Fruit fly (Drosophila melanogaster): ENCODE measurements around the gene CG1265.

The CG1265 gene

dm6 chr3L:4230357-4230901, 24.1 kb upstream of the CG1265 start (continued):
- TF ChIP-seq CG2129 (GFP tag; IDR thresholded peaks at IDR 0.05; ENCODE audit: partially characterized antibody) (no peak), MBD-R2 (GFP tag; IDR thresholded peaks at IDR 0.05) (peak; percentile 27; the same call in 1 of the 2 replicates), CG2678 (tag; optimal IDR thresholded peaks at IDR 0.05) (peak; percentile 94), slbo (GFP tag; IDR thresholded peaks at IDR 0.05) (peak; percentile 51), CG10274 (GFP tag; optimal IDR thresholded peaks at IDR 0.05) (peak; percentile 75), phol (tag; optimal IDR thresholded peaks at IDR 0.05) (peak; percentile 97), CG14860 (GFP tag; IDR thresholded peaks at IDR 0.05; ENCODE audit: partially characterized antibody) (no peak), CG15696 (tag; optimal IDR thresholded peaks at IDR 0.05) (peak; percentile 99), Atf6 (GFP tag; IDR thresholded peaks at IDR 0.05) (peak; percentile 55; the same call in 1 of the 2 replicates), al (GFP tag; IDR thresholded peaks at IDR 0.05) (0 out of 2 replicates have a peak, but pooled peaks have one; percentile 15), gcm2 (GFP tag; optimal IDR thresholded peaks at IDR 0.05) (peak; percentile 72), sens (GFP tag) (peak; percentile 100), NC2β (GFP tag; optimal IDR thresholded peaks at IDR 0.05) (peak; percentile 94), Max (GFP tag; optimal IDR thresholded peaks at IDR 0.05) (peak; percentile 83), CG11560 (tag; IDR thresholded peaks at IDR 0.05) (peak; percentile 68; the same call in 2 of the 3 replicates), ro (GFP tag; IDR thresholded peaks at IDR 0.05) (peak; percentile 75; the same call in 1 of the 2 replicates), bab2 (GFP tag; optimal IDR thresholded peaks at IDR 0.05) (peak; percentile 92), CG3995 (GFP tag; optimal IDR thresholded peaks at IDR 0.05) (peak; percentile 26), C15 (GFP tag; IDR thresholded peaks at IDR 0.05) (no peak), CG15269 (tag; optimal IDR thresholded peaks at IDR 0.05) (peak; percentile 86), tup (GFP tag; optimal IDR thresholded peaks at IDR 0.05) (peak; percentile 71), Dip3 (GFP tag; optimal IDR thresholded peaks at IDR 0.05) (peak; percentile 54), Hr78 (GFP tag; optimal IDR thresholded peaks at IDR 0.05) (peak in 1 of 2 experiments; percentile 88), Sin3A (optimal IDR thresholded peaks at IDR 0.05) (no peak), nau (GFP tag; optimal IDR thresholded peaks at IDR 0.05) (peak; percentile 84), ssp (GFP tag; IDR thresholded peaks at IDR 0.05) (peak; percentile 82), CG8944 (GFP tag; optimal IDR thresholded peaks at IDR 0.05) (peak; percentile 94), CG31224 (GFP tag; IDR thresholded peaks at IDR 0.05) (peak; percentile 45; the same call in 1 of the 2 replicates), ato (GFP tag; IDR thresholded peaks at IDR 0.05; ENCODE audit: partially characterized antibody) (no peak), CG13123 (GFP tag; optimal IDR thresholded peaks at IDR 0.05) (peak; percentile 83), Gug (GFP tag; IDR thresholded peaks at IDR 0.05) (peak; percentile 81), CG10462 (GFP tag; optimal IDR thresholded peaks at IDR 0.05) (peak; percentile 92), ci (GFP tag; IDR thresholded peaks at IDR 0.05) (peak; percentile 88), schlank (tag; optimal IDR thresholded peaks at IDR 0.05) (no peak), CG14667 (GFP tag; IDR thresholded peaks at IDR 0.05) (peak; percentile 86), lilli (GFP tag; optimal IDR thresholded peaks at IDR 0.05) (peak; percentile 85), bcd (GFP tag; optimal IDR thresholded peaks at IDR 0.05) (peak; percentile 92), CG6791 (GFP tag; IDR thresholded peaks at IDR 0.05; ENCODE audit: partially characterized antibody) (no peak), sima (GFP tag; optimal IDR thresholded peaks at IDR 0.05) (peak; percentile 14), Usf (GFP tag; optimal IDR thresholded peaks at IDR 0.05) (peak; percentile 86), Antp (GFP tag; optimal IDR thresholded peaks at IDR 0.05) (peak; percentile 89), CG4730 (GFP tag; IDR thresholded peaks at IDR 0.05) (peak; percentile 82), vnd (GFP tag; IDR thresholded peaks at IDR 0.05; ENCODE audit: partially characterized antibody) (no peak), bowl (GFP tag; IDR thresholded peaks at IDR 0.05) (peak; percentile 73), cwo (GFP tag; optimal IDR thresholded peaks at IDR 0.05) (peak; percentile 72), CG8765 (GFP tag; IDR thresholded peaks at IDR 0.05) (peak; percentile 87), MTF-1 (GFP tag; optimal IDR thresholded peaks at IDR 0.05; ENCODE audit: borderline replicate concordance) (peak; percentile 79), CG16863 (GFP tag; optimal IDR thresholded peaks at IDR 0.05) (peak; percentile 94), CG6272 (GFP tag; IDR thresholded peaks at IDR 0.05) (peak; percentile 78), HLH4C (GFP tag; IDR thresholded peaks at IDR 0.05; ENCODE audit: partially characterized antibody) (no peak)
